Fruit fly (Drosophila melanogaster) S2 (cell line): ENCODE measurements around the gene Prx4.

Source experiments
- CG8478 ChIP-seq: fragments of >200 bp; optimal IDR thresholded peaks from 2 replicates; lab custom pipeline; 2018
- CTCF ChIP-seq, 2 experiments: fragments of >200 bp; optimal IDR thresholded peaks; 2 replicates each; lab custom pipeline; 2018

DNA sequence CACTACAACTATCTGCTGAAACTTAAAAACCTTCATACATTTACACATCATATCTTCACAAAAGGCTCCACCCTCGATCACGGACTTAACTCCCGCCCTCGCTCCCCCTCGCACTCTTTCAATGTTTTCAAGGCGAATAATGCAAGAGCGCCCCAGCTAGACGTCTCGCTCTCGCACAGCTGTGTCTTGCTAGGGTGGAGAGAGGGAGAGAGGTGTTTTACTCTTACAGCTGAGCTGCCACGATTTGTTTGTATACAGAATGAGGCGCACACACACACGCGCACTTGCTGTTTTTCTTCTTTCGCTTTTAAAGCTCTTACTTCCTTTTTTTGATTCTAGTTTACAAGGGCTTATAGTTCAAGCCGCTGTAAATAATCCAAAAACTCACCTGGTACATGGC is 27.6 kb downstream of the Prx4 start:
- TF ChIP-seq CTCF (optimal IDR thresholded peaks at IDR 0.05; lab: Kevin White, UChicago) (no peak), CG8478 (lab: Kevin White, UChicago) (no peak)
